Fruit fly (Drosophila melanogaster): Measurements from ENCODE around the gene Ctr9.

DNA sequence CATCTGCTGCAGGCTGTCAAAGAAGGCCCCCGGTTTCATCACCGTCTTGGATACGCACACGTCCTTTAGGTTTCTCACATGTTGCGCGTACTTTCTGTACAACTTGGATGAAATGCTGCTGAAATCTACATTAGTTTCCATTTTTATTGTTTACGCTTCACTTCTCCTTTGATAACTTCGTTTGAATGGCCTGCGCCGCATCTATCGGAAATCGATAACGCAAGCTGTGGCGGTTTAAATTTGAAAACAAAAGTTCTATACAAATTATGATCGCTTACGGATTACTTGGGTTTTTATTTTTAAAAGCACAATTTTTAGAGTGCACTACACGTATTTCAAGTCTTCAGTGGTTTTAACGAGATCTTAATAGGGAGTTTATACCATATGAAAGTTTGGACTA is 25.9 kb downstream of the Ctr9 start, which contains the start of gene msd5:
- TF ChIP-seq CG8478 (optimal IDR thresholded peaks at IDR 0.05) (no peak), CTCF (optimal IDR thresholded peaks at IDR 0.05) (no peak)
